Worm (Caenorhabditis elegans) whole organism, L4 larva: ENCODE data around the gene acly-2.

Experiments used
- T20F7.1 ChIP-seq: fragments of 200-800 bp; sonication (Bioruptor generic); optimal IDR thresholded peaks from 2 replicates; lab custom pipeline; 2018; ENCODE audit warnings: mild to moderate bottlenecking, missing genetic modification characterization, missing compliant biosample characterization
- aly-2 ChIP-seq: sonication (generic microtip); optimal IDR thresholded peaks from 2 replicates; lab custom pipeline; 2018; ENCODE audit warnings: missing biosample characterization, missing genetic modification characterization
- dmd-8 ChIP-seq: fragments of 200-800 bp; sonication (Bioruptor generic); IDR thresholded peaks from 2 replicates; pipeline ENCODE4 v1.3.6; 2022; ENCODE audit warnings: missing genetic modification characterization, missing compliant biosample characterization
- lin-15B ChIP-seq: fragments of 150-350 bp; sonication (generic microtip); optimal IDR thresholded peaks from 3 replicates; lab custom pipeline; 2014; ENCODE audit warnings: missing biosample characterization, missing genetic modification characterization
- nhr-10 ChIP-seq: fragments of 150-350 bp; optimal IDR thresholded peaks from 2 replicates; lab custom pipeline; 2014; ENCODE audit warnings: missing biosample characterization, missing genetic modification characterization
- pha-4 ChIP-seq, 2 experiments: fragments of 150-350 bp in 1 of 2; fragments of 200-800 bp in 1 of 2; sonication (Bioruptor generic) in 1 of 2; IDR thresholded peaks in 1 of 2; optimal IDR thresholded peaks in 1 of 2; 2 replicates each; pipeline versions ENCODE4 v1.3.6 to Lab custom; 2014 to 2022; ENCODE audit warnings: missing genetic modification characterization in 2 of 2, missing genetic modification reagents in 2 of 2, missing biosample characterization in 1 of 2, missing compliant biosample characterization in 1 of 2
- vab-7 ChIP-seq: fragments of 200-800 bp; sonication (Bioruptor generic); IDR thresholded peaks from 2 replicates; pipeline ENCODE4 v1.3.6; 2022; ENCODE audit warnings: missing genetic modification reagents, missing genetic modification characterization, missing compliant biosample characterization

- no peak for TF ChIP-seq aly-2
- no peak for TF ChIP-seq lin-15B (tag; lab: Kevin White, UChicago)
- no peak for TF ChIP-seq dmd-8
- peak; percentile 52 for TF ChIP-seq T20F7.1 (GFP tag; lab: Kevin White, UChicago)
- peak; percentile 78 for TF ChIP-seq nhr-10 (tag; lab: Kevin White, UChicago)
- no peak for TF ChIP-seq vab-7 (GFP tag; lab: Robert Waterston, UW)
- TF ChIP-seq pha-4 (GFP tag; IDR thresholded peaks at IDR 0.05; lab: Robert Waterston, UW) = peak; percentile 47; the same call in 1 of the 2 replicates
- TF ChIP-seq pha-4 (tag; optimal IDR thresholded peaks at IDR 0.05; lab: Kevin White, UChicago) = no peak
These were observed 30.3 kb upstream of the acly-2 start for ce11 chrV:13085917-13086552.
